Worm (Caenorhabditis elegans): ENCODE results near the gene unc-119.

The unc-119 gene

ce11 chrIII:10903009-10903609, 668 bp downstream of the unc-119 start:
- TF ChIP-seq tbx-8 (GFP tag; optimal IDR thresholded peaks at IDR 0.05) (no peak), sem-2 (GFP tag; optimal IDR thresholded peaks at IDR 0.05) (no peak), lsy-2 (tag; optimal IDR thresholded peaks at IDR 0.05) (no peak), ceh-43 (GFP tag; optimal IDR thresholded peaks at IDR 0.05) (no peak), mab-5 (tag; optimal IDR thresholded peaks at IDR 0.05) (no peak), hlh-1 (tag; optimal IDR thresholded peaks at IDR 0.05) (no peak), sptf-1 (tag; optimal IDR thresholded peaks at IDR 0.05) (no peak), zip-8 (tag; optimal IDR thresholded peaks at IDR 0.05) (peak; percentile 96), nhr-28 (tag; optimal IDR thresholded peaks at IDR 0.05) (no peak), mep-1 (tag; optimal IDR thresholded peaks at IDR 0.05) (no peak), M03D4.4 (tag; optimal IDR thresholded peaks at IDR 0.05) (no peak), nhr-76 (tag; optimal IDR thresholded peaks at IDR 0.05) (no peak), nhr-12 (tag; optimal IDR thresholded peaks at IDR 0.05) (no peak), cnd-1 (tag; optimal IDR thresholded peaks at IDR 0.05) (no peak), ces-1 (GFP tag; optimal IDR thresholded peaks at IDR 0.05) (peak; percentile 7)

- no peak for TF ChIP-seq nhr-2 (tag; optimal IDR thresholded peaks at IDR 0.05)
- TF ChIP-seq ceh-43 (GFP tag; optimal IDR thresholded peaks at IDR 0.05), result no peak
- no peak for TF ChIP-seq zip-8 (tag; optimal IDR thresholded peaks at IDR 0.05)
- TF ChIP-seq pha-4 (tag; optimal IDR thresholded peaks at IDR 0.05), result no peak
- no peak for TF ChIP-seq mab-5 (tag; optimal IDR thresholded peaks at IDR 0.05)
- no peak for TF ChIP-seq ham-2 (GFP tag; optimal IDR thresholded peaks at IDR 0.05)
- no peak for TF ChIP-seq M03D4.4 (tag; optimal IDR thresholded peaks at IDR 0.05)
Observed at ce11 chrIII:10904320-10904961, 2.0 kb downstream of the unc-119 start.

ce11 chrIII:10905112-10905511, 2.7 kb downstream of the unc-119 start:
- peak; percentile 6 for TF ChIP-seq lsy-2 (tag; optimal IDR thresholded peaks at IDR 0.05)
- peak; percentile 68 for TF ChIP-seq unc-62 (GFP tag; optimal IDR thresholded peaks at IDR 0.05)
- TF ChIP-seq ces-1 (GFP tag; optimal IDR thresholded peaks at IDR 0.05), result peak; percentile 93
- peak; percentile 89 for TF ChIP-seq hlh-1 (tag; optimal IDR thresholded peaks at IDR 0.05)
- peak; percentile 3 for TF ChIP-seq unc-120 (tag; optimal IDR thresholded peaks at IDR 0.05; ENCODE audit: poor library complexity, severe bottlenecking)
- TF ChIP-seq nhr-28 (tag; optimal IDR thresholded peaks at IDR 0.05), result no peak
- no peak for TF ChIP-seq unc-39 (tag; optimal IDR thresholded peaks at IDR 0.05)

- TF ChIP-seq lsy-2 (tag; optimal IDR thresholded peaks at IDR 0.05) (no peak), ham-2 (GFP tag; optimal IDR thresholded peaks at IDR 0.05) (no peak), hlh-1 (tag; optimal IDR thresholded peaks at IDR 0.05) (peak; percentile 95), unc-120 (tag; optimal IDR thresholded peaks at IDR 0.05; ENCODE audit: poor library complexity, severe bottlenecking) (peak; percentile 65)
Observed at ce11 chrIII:10906325-10906724, 3.9 kb downstream of the unc-119 start.

- TF ChIP-seq ceh-39 (tag; optimal IDR thresholded peaks at IDR 0.05) (no peak), hlh-1 (tag; optimal IDR thresholded peaks at IDR 0.05) (no peak), flh-1 (GFP tag; optimal IDR thresholded peaks at IDR 0.05) (no peak), unc-62 (GFP tag; optimal IDR thresholded peaks at IDR 0.05) (no peak), cnd-1 (tag; optimal IDR thresholded peaks at IDR 0.05) (no peak), mls-2 (tag; optimal IDR thresholded peaks at IDR 0.05) (no peak), zip-8 (tag; optimal IDR thresholded peaks at IDR 0.05) (no peak), nhr-237 (tag; optimal IDR thresholded peaks at IDR 0.05) (no peak), sptf-1 (tag; optimal IDR thresholded peaks at IDR 0.05) (no peak), nhr-28 (tag; optimal IDR thresholded peaks at IDR 0.05) (no peak)
Observed at ce11 chrIII:10907678-10908217, 5.3 kb downstream of the unc-119 start.

ce11 chrIII:10908543-10908942, 6.1 kb downstream of the unc-119 start:
- TF ChIP-seq ceh-83 (GFP tag; optimal IDR thresholded peaks at IDR 0.05) (no peak), hlh-1 (tag; optimal IDR thresholded peaks at IDR 0.05) (peak; percentile 6)

- TF ChIP-seq lin-13 (tag; optimal IDR thresholded peaks at IDR 0.05), result no peak
- TF ChIP-seq lsy-2 (tag; optimal IDR thresholded peaks at IDR 0.05), result no peak
Observed at ce11 chrIII:10909166-10909565, 6.7 kb downstream of the unc-119 start.
